Worm (Caenorhabditis elegans): ENCODE results near the gene srh-194.

Gene srh-194

ce11 chrV:4264516-4264915 lies 28.8 kb downstream of the srh-194 start, which contains the start of gene srt-35:
TSS of gene srt-35 (minus strand) at chrV:4264616.
- TF ChIP-seq elt-1 (tag; optimal IDR thresholded peaks at IDR 0.05): no peak
- TF ChIP-seq crh-2 (tag; optimal IDR thresholded peaks at IDR 0.05): no peak
- no peak for TF ChIP-seq nhr-11 (tag; optimal IDR thresholded peaks at IDR 0.05)
- TF ChIP-seq sma-3 (GFP tag; optimal IDR thresholded peaks at IDR 0.05): no peak
- TF ChIP-seq ztf-4 (tag; optimal IDR thresholded peaks at IDR 0.05): no peak
- TF ChIP-seq unc-55 (GFP tag; optimal IDR thresholded peaks at IDR 0.05): no peak
- TF ChIP-seq aly-2 (tag; optimal IDR thresholded peaks at IDR 0.05): no peak
- no peak for TF ChIP-seq blmp-1 (tag; optimal IDR thresholded peaks at IDR 0.05; ENCODE audit: insufficient read depth)
- no peak for TF ChIP-seq skn-1 (tag; optimal IDR thresholded peaks at IDR 0.05)
- TF ChIP-seq snpc-4 (tag; optimal IDR thresholded peaks at IDR 0.05): no peak
- no peak for TF ChIP-seq nhr-12 (tag; optimal IDR thresholded peaks at IDR 0.05)
- TF ChIP-seq mbf-1 (tag; optimal IDR thresholded peaks at IDR 0.05): no peak
- no peak for TF ChIP-seq unc-62 (GFP tag; optimal IDR thresholded peaks at IDR 0.05)
- no peak for TF ChIP-seq lin-11 (tag; optimal IDR thresholded peaks at IDR 0.05)
- no peak for TF ChIP-seq sma-9 (GFP tag; optimal IDR thresholded peaks at IDR 0.05)
- TF ChIP-seq sma-9 (tag; optimal IDR thresholded peaks at IDR 0.05): no peak
- TF ChIP-seq nhr-23 (tag; optimal IDR thresholded peaks at IDR 0.05): no peak

ce11 chrV:4261385-4261784 lies 31.9 kb downstream of the srh-194 start:
- no peak for TF ChIP-seq nhr-237 (tag; optimal IDR thresholded peaks at IDR 0.05)
- no peak for TF ChIP-seq gmeb-1 (tag; optimal IDR thresholded peaks at IDR 0.05)
- TF ChIP-seq sma-9 (GFP tag; optimal IDR thresholded peaks at IDR 0.05): no peak
- no peak for TF ChIP-seq sma-9 (tag; optimal IDR thresholded peaks at IDR 0.05)
- TF ChIP-seq ztf-1 (GFP tag; conservative IDR thresholded peaks at IDR 0.05): no peak
- no peak for TF ChIP-seq skn-1 (tag; optimal IDR thresholded peaks at IDR 0.05)
- TF ChIP-seq ztf-4 (tag; optimal IDR thresholded peaks at IDR 0.05): no peak
- no peak for TF ChIP-seq nhr-12 (tag; optimal IDR thresholded peaks at IDR 0.05)
- TF ChIP-seq ztf-11 (tag; optimal IDR thresholded peaks at IDR 0.05): no peak
- no peak for TF ChIP-seq mab-5 (tag; optimal IDR thresholded peaks at IDR 0.05)
- no peak for TF ChIP-seq alr-1 (tag; optimal IDR thresholded peaks at IDR 0.05)
- TF ChIP-seq nhr-77 (tag; optimal IDR thresholded peaks at IDR 0.05): no peak
- TF ChIP-seq sem-4 (tag; optimal IDR thresholded peaks at IDR 0.05): no peak
- TF ChIP-seq Y55F3AM.14 (GFP tag; optimal IDR thresholded peaks at IDR 0.05): no peak
- no peak for TF ChIP-seq dmd-4 (tag; optimal IDR thresholded peaks at IDR 0.05)
- TF ChIP-seq crh-2 (tag; optimal IDR thresholded peaks at IDR 0.05): no peak

- TF ChIP-seq aly-2 (tag; optimal IDR thresholded peaks at IDR 0.05) (no peak), nhr-237 (tag; optimal IDR thresholded peaks at IDR 0.05) (no peak), nhr-77 (tag; optimal IDR thresholded peaks at IDR 0.05) (no peak), peb-1 (tag; optimal IDR thresholded peaks at IDR 0.05) (no peak), nhr-129 (tag; optimal IDR thresholded peaks at IDR 0.05) (no peak)
Observed at ce11 chrV:4260090-4260489, 33.2 kb downstream of the srh-194 start, which contains the start of gene srt-3. TSS of gene srt-3 (minus strand) at chrV:4260190.

ce11 chrV:4256474-4256873 lies 36.9 kb downstream of the srh-194 start, which contains the start of gene srt-14:
TSS of gene srt-14 (minus strand) at chrV:4256574.
- TF ChIP-seq nhr-11 (tag; optimal IDR thresholded peaks at IDR 0.05): no peak
- TF ChIP-seq mdl-1 (tag; optimal IDR thresholded peaks at IDR 0.05): no peak

DNA sequence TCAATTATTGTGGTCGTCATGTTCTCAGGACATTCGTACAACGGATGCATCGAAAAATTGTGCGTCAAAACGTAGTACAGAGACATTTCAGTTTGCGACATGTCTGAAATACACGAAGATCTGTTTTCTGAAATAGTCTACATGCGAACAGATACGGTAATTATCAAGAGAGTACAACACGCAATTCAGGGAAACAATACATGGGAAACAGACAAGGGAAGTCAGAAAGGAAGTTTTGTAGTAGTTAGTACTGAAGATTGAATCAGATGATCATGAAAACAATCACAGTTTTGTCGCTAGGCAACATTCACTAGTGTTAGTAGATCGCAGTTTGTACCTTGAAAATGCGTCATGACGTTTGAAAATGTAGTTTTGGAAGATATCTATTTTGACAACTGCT lies 43.3 kb downstream of the srh-194 start, which contains the start of gene srt-13:
srt-13 (minus strand) TSS at position 101 of the 400 bp plus-strand sequence.
- no peak for TF ChIP-seq Y55F3AM.14 (GFP tag; optimal IDR thresholded peaks at IDR 0.05)
- TF ChIP-seq unc-39 (tag; optimal IDR thresholded peaks at IDR 0.05): no peak
- TF ChIP-seq ceh-82 (tag; optimal IDR thresholded peaks at IDR 0.05): no peak
- TF ChIP-seq blmp-1 (tag; optimal IDR thresholded peaks at IDR 0.05; ENCODE audit: insufficient read depth): no peak
- no peak for TF ChIP-seq elt-1 (tag; optimal IDR thresholded peaks at IDR 0.05)
- no peak for TF ChIP-seq lin-11 (tag; optimal IDR thresholded peaks at IDR 0.05)
- TF ChIP-seq sem-4 (tag; optimal IDR thresholded peaks at IDR 0.05): no peak
- no peak for TF ChIP-seq fos-1 (tag; optimal IDR thresholded peaks at IDR 0.05)
- TF ChIP-seq F13H6.1 (tag; optimal IDR thresholded peaks at IDR 0.05): no peak
- TF ChIP-seq lsy-2 (tag; optimal IDR thresholded peaks at IDR 0.05): no peak
- TF ChIP-seq nhr-12 (tag; optimal IDR thresholded peaks at IDR 0.05): no peak
- TF ChIP-seq dmd-4 (tag; optimal IDR thresholded peaks at IDR 0.05): no peak
- no peak for TF ChIP-seq nhr-25 (tag; optimal IDR thresholded peaks at IDR 0.05)
- no peak for TF ChIP-seq nhr-10 (tag; optimal IDR thresholded peaks at IDR 0.05)
- no peak for TF ChIP-seq R02D3.7 (tag; optimal IDR thresholded peaks at IDR 0.05)
- no peak for TF ChIP-seq ztf-1 (GFP tag; conservative IDR thresholded peaks at IDR 0.05)
- no peak for TF ChIP-seq unc-62 (GFP tag; optimal IDR thresholded peaks at IDR 0.05)
- no peak for TF ChIP-seq sma-9 (GFP tag; optimal IDR thresholded peaks at IDR 0.05)
- no peak for TF ChIP-seq sma-9 (tag; optimal IDR thresholded peaks at IDR 0.05)
- TF ChIP-seq gmeb-1 (tag; optimal IDR thresholded peaks at IDR 0.05): no peak
- no peak for TF ChIP-seq unc-55 (GFP tag; optimal IDR thresholded peaks at IDR 0.05)
